Fruit fly (Drosophila melanogaster) whole organism, embryonic: ENCODE measurements around the gene CG17650.
A peak's percentile ranks its signal among the peaks of the same experiment; 100 is the strongest.

Experiments
- Ada2b ChIP-seq: fragments of 200-800 bp; sonication (Bioruptor generic); IDR thresholded peaks from 2 replicates; pipeline ENCODE4 v1.3.6; 2022; ENCODE audit warnings: missing biosample characterization, missing genetic modification characterization
- Bdp1 ChIP-seq: fragments of 200-800 bp; sonication (Bioruptor generic); optimal IDR thresholded peaks from 3 replicates; lab custom pipeline; 2016; ENCODE audit warnings: missing biosample characterization, missing genetic modification characterization
- CG10565 ChIP-seq: fragments of 200-800 bp; sonication (Bioruptor generic); optimal IDR thresholded peaks from 3 replicates; lab custom pipeline; 2016; ENCODE audit warnings: missing biosample characterization, mild to moderate bottlenecking, missing genetic modification characterization
- CG11696 ChIP-seq: fragments of 200-800 bp; sonication (Bioruptor generic); IDR thresholded peaks from 2 replicates; pipeline ENCODE4 v1.3.6; 2022; ENCODE audit warnings: missing biosample characterization, missing genetic modification characterization
- CG11723 ChIP-seq: fragments of 200-800 bp; sonication (Bioruptor generic); optimal IDR thresholded peaks from 2 replicates; lab custom pipeline; 2017; ENCODE audit warnings: missing biosample characterization, mild to moderate bottlenecking, missing genetic modification characterization
- CG12299 ChIP-seq: fragments of 200-800 bp; sonication (Bioruptor generic); optimal IDR thresholded peaks from 2 replicates; lab custom pipeline; 2018; ENCODE audit warnings: missing biosample characterization, mild to moderate bottlenecking, missing genetic modification characterization
- CG1233 ChIP-seq: fragments of 200-800 bp; sonication (Bioruptor generic); optimal IDR thresholded peaks from 4 replicates; lab custom pipeline; 2018; ENCODE audit warnings: missing biosample characterization, mild to moderate bottlenecking, missing genetic modification characterization
- CG13123 ChIP-seq: fragments of 200-800 bp; sonication (Bioruptor generic); optimal IDR thresholded peaks from 2 replicates; lab custom pipeline; 2016; ENCODE audit warnings: missing biosample characterization, missing genetic modification characterization
- CG15514 ChIP-seq: fragments of 200-800 bp; sonication (Bioruptor generic); optimal IDR thresholded peaks from 3 replicates; lab custom pipeline; 2017; ENCODE audit warnings: missing biosample characterization, missing genetic modification characterization, mild to moderate bottlenecking, moderate library complexity, missing genetic modification reagents
- CG15696 ChIP-seq: fragments of 200-800 bp; sonication (Bioruptor generic); optimal IDR thresholded peaks from 2 replicates; lab custom pipeline; 2019; ENCODE audit warnings: missing biosample characterization, mild to moderate bottlenecking, missing genetic modification characterization, moderate library complexity
- CG1603 ChIP-seq: fragments of 200-800 bp; sonication (Bioruptor generic); optimal IDR thresholded peaks from 2 replicates; lab custom pipeline; 2019; ENCODE audit warnings: missing biosample characterization, mild to moderate bottlenecking, missing genetic modification characterization, moderate library complexity
- CG16815 ChIP-seq: fragments of 200-800 bp; sonication (Bioruptor generic); optimal IDR thresholded peaks from 3 replicates; lab custom pipeline; 2017; ENCODE audit warnings: missing biosample characterization, mild to moderate bottlenecking, missing genetic modification characterization
- CG2120 ChIP-seq: fragments of 200-800 bp; sonication (Bioruptor generic); optimal IDR thresholded peaks from 3 replicates; lab custom pipeline; 2016; ENCODE audit warnings: missing biosample characterization, missing genetic modification characterization
- CG2129 ChIP-seq: fragments of 200-800 bp; sonication (Bioruptor generic); IDR thresholded peaks from 2 replicates; pipeline ENCODE4 v1.3.6; 2022; ENCODE audit warnings: missing biosample characterization, missing genetic modification characterization; ENCODE audit not compliant: partially characterized antibody
- CG30403 ChIP-seq: fragments of 200-800 bp; sonication (Bioruptor generic); optimal IDR thresholded peaks from 3 replicates; lab custom pipeline; 2016; ENCODE audit warnings: missing biosample characterization, missing genetic modification characterization
- CG4617 ChIP-seq: fragments of 200-800 bp; sonication (Bioruptor generic); optimal IDR thresholded peaks from 3 replicates; lab custom pipeline; 2016; ENCODE audit warnings: missing biosample characterization, missing genetic modification characterization, borderline replicate concordance
- CG6854 ChIP-seq: fragments of 200-800 bp; sonication (Bioruptor generic); optimal IDR thresholded peaks from 3 replicates; lab custom pipeline; 2017; ENCODE audit warnings: missing biosample characterization, mild to moderate bottlenecking, missing genetic modification characterization
- Eip74EF ChIP-seq, 2 experiments: fragments of 200-800 bp in 1 of 2; fragments of >200 bp in 1 of 2; sonication (Bioruptor generic) in 1 of 2; optimal IDR thresholded peaks; 2 replicates each; lab custom pipeline; 2017 to 2019; ENCODE audit warnings: missing biosample characterization in 2 of 2, missing genetic modification characterization in 2 of 2, mild to moderate bottlenecking in 1 of 2, moderate library complexity in 1 of 2
- Fer3 ChIP-seq: fragments of 200-800 bp; sonication (Bioruptor generic); optimal IDR thresholded peaks from 2 replicates; lab custom pipeline; 2018; ENCODE audit warnings: missing biosample characterization, mild to moderate bottlenecking, missing genetic modification characterization, moderate library complexity
- HLH3B ChIP-seq: fragments of 200-800 bp; sonication (Bioruptor generic); IDR thresholded peaks from 2 replicates; pipeline ENCODE4 v1.3.6; 2022; ENCODE audit warnings: missing biosample characterization, missing genetic modification characterization
- HLHmδ ChIP-seq: fragments of 200-800 bp; sonication (Bioruptor generic); optimal IDR thresholded peaks from 2 replicates; lab custom pipeline; 2018; ENCODE audit warnings: missing biosample characterization, mild to moderate bottlenecking, missing genetic modification characterization, moderate library complexity
- Hmr ChIP-seq: fragments of 200-800 bp; sonication (Bioruptor generic); optimal IDR thresholded peaks from 3 replicates; lab custom pipeline; 2017; ENCODE audit warnings: mild to moderate bottlenecking, missing biosample characterization, missing genetic modification reagents, missing genetic modification characterization
- Hr3 ChIP-seq: fragments of 200-800 bp; sonication (Bioruptor generic); optimal IDR thresholded peaks from 3 replicates; lab custom pipeline; 2016; ENCODE audit warnings: missing biosample characterization, missing genetic modification characterization
- MTF-1 ChIP-seq: fragments of 200-800 bp; sonication (Bioruptor generic); optimal IDR thresholded peaks from 2 replicates; lab custom pipeline; 2018; ENCODE audit warnings: missing biosample characterization, mild to moderate bottlenecking, missing genetic modification characterization, borderline replicate concordance
- Max ChIP-seq: fragments of 200-800 bp; sonication (Bioruptor generic); optimal IDR thresholded peaks from 2 replicates; lab custom pipeline; 2016; ENCODE audit warnings: missing biosample characterization, mild to moderate bottlenecking, missing genetic modification characterization
- Mrtf ChIP-seq: fragments of 200-800 bp; sonication (Bioruptor generic); IDR thresholded peaks from 3 replicates; pipeline ENCODE4 v1.3.6; 2022; ENCODE audit warnings: missing biosample characterization, missing genetic modification characterization
- Neu2 ChIP-seq: fragments of 200-800 bp; sonication (Bioruptor generic); optimal IDR thresholded peaks from 3 replicates; lab custom pipeline; 2016; ENCODE audit warnings: missing biosample characterization, missing genetic modification characterization, borderline replicate concordance
- Usf ChIP-seq: fragments of 200-800 bp; sonication (Bioruptor generic); optimal IDR thresholded peaks from 2 replicates; lab custom pipeline; 2017; ENCODE audit warnings: missing genotype, missing biosample characterization, missing genetic modification characterization
- Vsx1 ChIP-seq: fragments of 200-800 bp; sonication (Bioruptor generic); optimal IDR thresholded peaks from 2 replicates; lab custom pipeline; 2017; ENCODE audit warnings: missing biosample characterization, mild to moderate bottlenecking, missing genetic modification characterization, missing genetic modification reagents
- aop ChIP-seq: fragments of 200-800 bp; sonication (Bioruptor generic); IDR thresholded peaks from 2 replicates; pipeline ENCODE4 v1.3.6; 2022; ENCODE audit warnings: missing biosample characterization, missing genetic modification characterization
- btn ChIP-seq: fragments of 200-800 bp; sonication (Bioruptor generic); optimal IDR thresholded peaks from 2 replicates; lab custom pipeline; 2016; ENCODE audit warnings: missing biosample characterization, missing genetic modification characterization
- danr ChIP-seq: fragments of 200-800 bp; sonication (Bioruptor generic); IDR thresholded peaks from 2 replicates; pipeline ENCODE4 v1.3.6; 2022; ENCODE audit warnings: missing biosample characterization, missing genetic modification characterization
- dm ChIP-seq: fragments of 200-800 bp; sonication (Bioruptor generic); optimal IDR thresholded peaks from 3 replicates; lab custom pipeline; 2016; ENCODE audit warnings: missing biosample characterization, missing genetic modification characterization
- dmrt11E ChIP-seq: fragments of 200-800 bp; sonication (Bioruptor generic); optimal IDR thresholded peaks from 3 replicates; lab custom pipeline; 2018; ENCODE audit warnings: missing biosample characterization, mild to moderate bottlenecking, missing genetic modification characterization, moderate library complexity
- exex ChIP-seq: fragments of 200-800 bp; sonication (Bioruptor generic); optimal IDR thresholded peaks from 4 replicates; lab custom pipeline; 2018; ENCODE audit warnings: missing biosample characterization, mild to moderate bottlenecking, missing genetic modification characterization, moderate library complexity
- klu ChIP-seq: fragments of 200-800 bp; sonication (Bioruptor generic); IDR thresholded peaks from 2 replicates; pipeline ENCODE4 v1.3.6; 2022; ENCODE audit warnings: missing biosample characterization, missing genetic modification characterization
- lola ChIP-seq, 3 experiments: fragments of >200 bp in 2 of 3; fragments of 200-800 bp in 1 of 3; sonication (Bioruptor generic) in 1 of 3; optimal IDR thresholded peaks; 2 replicates each; lab custom pipeline; 2017 to 2019; ENCODE audit warnings: missing biosample characterization in 3 of 3, missing genetic modification characterization in 3 of 3, mild to moderate bottlenecking in 1 of 3, moderate library complexity in 1 of 3
- nau ChIP-seq: fragments of 200-800 bp; sonication (Bioruptor generic); optimal IDR thresholded peaks from 3 replicates; lab custom pipeline; 2017; ENCODE audit warnings: missing biosample characterization, mild to moderate bottlenecking, missing genetic modification characterization, missing genetic modification reagents
- pan ChIP-seq, 4 experiments: fragments of >200 bp in 3 of 4; fragments of 200-800 bp in 1 of 4; sonication (Bioruptor generic) in 1 of 4; optimal IDR thresholded peaks in 3 of 4; IDR thresholded peaks in 1 of 4; 2 replicates each; pipeline versions ENCODE4 v1.3.6 to Lab custom; 2017 to 2022; ENCODE audit warnings: missing biosample characterization in 2 of 4, missing genetic modification characterization in 2 of 4, mixed read lengths in 1 of 4
- pb ChIP-seq: fragments of 200-800 bp; sonication (Bioruptor generic); optimal IDR thresholded peaks from 3 replicates; lab custom pipeline; 2016; ENCODE audit warnings: missing biosample characterization, missing genetic modification characterization
- salm ChIP-seq: fragments of 200-800 bp; sonication (Bioruptor generic); optimal IDR thresholded peaks from 2 replicates; lab custom pipeline; 2018; ENCODE audit warnings: missing biosample characterization, mild to moderate bottlenecking, missing genetic modification characterization
- scrt ChIP-seq: fragments of 200-800 bp; sonication (Bioruptor generic); optimal IDR thresholded peaks from 2 replicates; lab custom pipeline; 2018; ENCODE audit warnings: missing biosample characterization, mild to moderate bottlenecking, missing genetic modification characterization, moderate library complexity
- sima ChIP-seq: fragments of 200-800 bp; sonication (Bioruptor generic); optimal IDR thresholded peaks from 2 replicates; lab custom pipeline; 2016; ENCODE audit warnings: missing biosample characterization, missing genetic modification characterization
- sr ChIP-seq: fragments of 200-800 bp; sonication (Bioruptor generic); IDR thresholded peaks from 3 replicates; pipeline ENCODE4 v1.3.6; 2022; ENCODE audit warnings: missing biosample characterization, missing genetic modification characterization
- usp ChIP-seq: fragments of >200 bp; optimal IDR thresholded peaks from 2 replicates; lab custom pipeline; 2017; ENCODE audit warnings: missing biosample characterization, missing genetic modification characterization
- vnd ChIP-seq: fragments of 200-800 bp; sonication (Bioruptor generic); IDR thresholded peaks from 3 replicates; pipeline ENCODE4 v1.3.6; 2022; ENCODE audit warnings: missing biosample characterization, missing genetic modification characterization; ENCODE audit not compliant: partially characterized antibody
- zf30C ChIP-seq: fragments of 200-800 bp; sonication (Bioruptor generic); optimal IDR thresholded peaks from 3 replicates; lab custom pipeline; 2018; ENCODE audit warnings: missing biosample characterization, mild to moderate bottlenecking, missing genetic modification characterization

Gene CG17650

dm6 chr2L:1727826-1728619 is 30.9 kb downstream of the CG17650 start (continued):
- peak; percentile 97 for TF ChIP-seq CG30403 (GFP tag; lab: Kevin White, UChicago)
- peak; percentile 64 for TF ChIP-seq CG10565
- TF ChIP-seq CG1233 (GFP tag; lab: Kevin White, UChicago): peak; percentile 93
- TF ChIP-seq nau: peak; percentile 95
- TF ChIP-seq CG1603 (tag; lab: Kevin White, UChicago): peak; percentile 46
- TF ChIP-seq Hmr (GFP tag; lab: Kevin White, UChicago): peak; percentile 99
- TF ChIP-seq salm (tag; lab: Kevin White, UChicago): peak; percentile 98
- no peak for TF ChIP-seq btn (GFP tag; lab: Kevin White, UChicago)
- peak; percentile 62; the same call in 2 of the 3 replicates for TF ChIP-seq sr (GFP tag; lab: Robert Waterston, UW)
- no peak for TF ChIP-seq pan (optimal IDR thresholded peaks at IDR 0.05; lab: Kevin White, UChicago)
- TF ChIP-seq pan (GFP tag; optimal IDR thresholded peaks at IDR 0.05 in 1 of 2, IDR thresholded peaks at IDR 0.05 in 1 of 2): peak in 1 of 2 experiments; percentile 95
- peak; percentile 81 for TF ChIP-seq aop
- TF ChIP-seq Hr3 (GFP tag; lab: Kevin White, UChicago): peak; percentile 97
- peak; percentile 98 for TF ChIP-seq CG11723
- peak; percentile 92 for TF ChIP-seq CG15514 (GFP tag; lab: Kevin White, UChicago)
- TF ChIP-seq zf30C (GFP tag; lab: Kevin White, UChicago): peak; percentile 63
- peak; percentile 78 for TF ChIP-seq dm (GFP tag; lab: Kevin White, UChicago)
- TF ChIP-seq CG16815 (GFP tag; lab: Kevin White, UChicago): peak; percentile 96
- TF ChIP-seq CG2120: peak; percentile 98
- TF ChIP-seq CG11696 (GFP tag; lab: Robert Waterston, UW): peak; percentile 87
- peak; percentile 86 for TF ChIP-seq exex (tag; lab: Kevin White, UChicago)
- no peak for TF ChIP-seq usp (GFP tag; lab: Kevin White, UChicago)
- TF ChIP-seq CG2129: peak; percentile 88
- peak; percentile 96 for TF ChIP-seq Mrtf
- TF ChIP-seq CG15696 (tag; lab: Kevin White, UChicago): peak; percentile 90
- TF ChIP-seq dmrt11E (tag; lab: Kevin White, UChicago): peak; percentile 94
- TF ChIP-seq scrt (GFP tag; lab: Kevin White, UChicago): peak; percentile 93
- TF ChIP-seq HLH3B (GFP tag; lab: Robert Waterston, UW): peak; percentile 95
- TF ChIP-seq Fer3 (tag; lab: Kevin White, UChicago): peak; percentile 94
- peak in 1 of 2 experiments; percentile 97 for TF ChIP-seq Eip74EF (GFP tag; optimal IDR thresholded peaks at IDR 0.05; lab: Kevin White, UChicago)
- TF ChIP-seq Max (GFP tag; lab: Kevin White, UChicago): peak; percentile 95
- TF ChIP-seq Vsx1: peak; percentile 97
- TF ChIP-seq CG13123 (GFP tag; lab: Kevin White, UChicago): peak; percentile 92
- peak; percentile 97 for TF ChIP-seq CG6854 (GFP tag; lab: Kevin White, UChicago)
- TF ChIP-seq sima (GFP tag; lab: Kevin White, UChicago): peak; percentile 43
- TF ChIP-seq CG4617 (GFP tag; lab: Kevin White, UChicago): peak; percentile 89
- no peak for TF ChIP-seq Neu2 (GFP tag; lab: Kevin White, UChicago)
- TF ChIP-seq danr (GFP tag; lab: Robert Waterston, UW): peak; percentile 94
- TF ChIP-seq HLHmδ: no peak
- TF ChIP-seq klu (GFP tag; lab: Robert Waterston, UW): peak; percentile 97
- peak; percentile 69 for TF ChIP-seq MTF-1 (GFP tag; lab: Kevin White, UChicago)
- TF ChIP-seq Ada2b: peak; percentile 96
- TF ChIP-seq CG12299: peak; percentile 99
- TF ChIP-seq lola (GFP tag; optimal IDR thresholded peaks at IDR 0.05; lab: Kevin White, UChicago): peak in 1 of 3 experiments; percentile 98
- peak; percentile 60 for TF ChIP-seq pb (GFP tag; lab: Kevin White, UChicago)
- TF ChIP-seq Bdp1: peak; percentile 79
- peak; percentile 97 for TF ChIP-seq Usf
- TF ChIP-seq vnd (GFP tag; lab: Robert Waterston, UW): peak; percentile 94
